Fruit fly (Drosophila melanogaster): ENCODE data around the gene CG11380.

DNA sequence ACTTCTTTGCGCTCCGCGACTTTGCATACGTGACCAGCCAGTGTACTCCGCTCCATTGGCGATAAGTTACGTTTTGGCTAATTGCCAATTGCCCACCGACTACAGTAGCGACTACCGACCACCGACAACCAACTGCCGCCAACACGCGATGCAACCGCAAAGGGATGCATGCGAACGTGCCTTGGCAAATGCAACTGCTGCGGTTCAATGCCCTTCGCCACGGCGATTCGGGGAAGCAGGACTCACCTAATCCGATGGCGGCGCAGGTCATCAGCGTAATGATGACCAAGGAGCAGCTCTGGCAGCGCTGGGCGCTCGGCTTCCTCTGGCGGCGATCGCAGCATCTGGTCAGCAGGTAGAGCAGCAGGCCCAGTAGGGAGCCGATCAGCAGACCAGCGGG is 34.8 kb downstream of the CG11380 start:
- no peak for TF ChIP-seq Hr78 (GFP tag; optimal IDR thresholded peaks at IDR 0.05)
- no peak for TF ChIP-seq OdsH (GFP tag; optimal IDR thresholded peaks at IDR 0.05)
- TF ChIP-seq br (GFP tag; optimal IDR thresholded peaks at IDR 0.05), result no peak
- no peak for TF ChIP-seq h (GFP tag; optimal IDR thresholded peaks at IDR 0.05)
- TF ChIP-seq woc (GFP tag; optimal IDR thresholded peaks at IDR 0.05), result no peak
- no peak for TF ChIP-seq brk (GFP tag; optimal IDR thresholded peaks at IDR 0.05)
- TF ChIP-seq psq (GFP tag; optimal IDR thresholded peaks at IDR 0.05), result no peak
